Worm (Caenorhabditis elegans) whole organism, late embryonic: ENCODE measurements around the gene aly-1.
A peak's percentile ranks its signal among the peaks of the same experiment; 100 is the strongest.

ENCODE experiments used
- K02D7.2 ChIP-seq: sonication (generic microtip); optimal IDR thresholded peaks from 2 replicates; lab custom pipeline; 2017; ENCODE audit warnings: mild to moderate bottlenecking, missing genetic modification characterization, missing compliant biosample characterization
- K09A11.1 ChIP-seq: sonication (generic microtip); optimal IDR thresholded peaks from 2 replicates; lab custom pipeline; 2017; ENCODE audit warnings: antibody characterized with exemption, mild to moderate bottlenecking, missing genetic modification characterization, missing compliant biosample characterization; ENCODE audit not compliant: insufficient read depth
- ceh-14 ChIP-seq: sonication (generic microtip); optimal IDR thresholded peaks from 2 replicates; lab custom pipeline; 2016; ENCODE audit warnings: missing genotype, missing genetic modification characterization, missing compliant biosample characterization
- ceh-18 ChIP-seq: sonication (generic microtip); optimal IDR thresholded peaks from 2 replicates; lab custom pipeline; 2016; ENCODE audit warnings: missing genetic modification characterization, missing compliant biosample characterization
- ceh-31 ChIP-seq: sonication (generic microtip); optimal IDR thresholded peaks from 2 replicates; lab custom pipeline; 2016; ENCODE audit warnings: missing genetic modification characterization, missing compliant biosample characterization
- ceh-9 ChIP-seq: sonication (generic microtip); optimal IDR thresholded peaks from 2 replicates; lab custom pipeline; 2016; ENCODE audit warnings: mild to moderate bottlenecking, missing genetic modification characterization, inconsistent platforms, missing compliant biosample characterization
- dve-1 ChIP-seq: sonication (generic microtip); optimal IDR thresholded peaks from 2 replicates; lab custom pipeline; 2017; ENCODE audit warnings: antibody characterized with exemption, mild to moderate bottlenecking, missing genetic modification characterization, missing compliant biosample characterization
- elt-2 ChIP-seq: sonication (generic microtip); optimal IDR thresholded peaks from 2 replicates; lab custom pipeline; 2016; ENCODE audit warnings: missing genetic modification reagents, missing genetic modification characterization, missing compliant biosample characterization
- ets-4 ChIP-seq: sonication (generic microtip); optimal IDR thresholded peaks from 2 replicates; lab custom pipeline; 2016; ENCODE audit warnings: missing genetic modification characterization, missing compliant biosample characterization
- fkh-6 ChIP-seq: sonication (generic microtip); optimal IDR thresholded peaks from 2 replicates; lab custom pipeline; 2016; ENCODE audit warnings: missing genetic modification characterization, missing compliant biosample characterization
- hlh-30 ChIP-seq: sonication (generic microtip); optimal IDR thresholded peaks from 2 replicates; lab custom pipeline; 2017; ENCODE audit warnings: antibody characterized with exemption, missing genetic modification characterization, missing compliant biosample characterization; ENCODE audit not compliant: insufficient read depth
- lim-6 ChIP-seq: sonication (generic microtip); optimal IDR thresholded peaks from 2 replicates; lab custom pipeline; 2016; ENCODE audit warnings: missing genetic modification characterization, missing compliant biosample characterization
- madf-2 ChIP-seq: sonication (generic microtip); optimal IDR thresholded peaks from 2 replicates; lab custom pipeline; 2017; ENCODE audit warnings: missing genetic modification characterization, missing compliant biosample characterization
- nfya-1 ChIP-seq: sonication (generic microtip); optimal IDR thresholded peaks from 2 replicates; lab custom pipeline; 2017; ENCODE audit warnings: missing genetic modification characterization, mild to moderate bottlenecking, missing compliant biosample characterization, antibody characterized with exemption, moderate library complexity
- npax-4 ChIP-seq: sonication (generic microtip); optimal IDR thresholded peaks from 2 replicates; lab custom pipeline; 2016; ENCODE audit warnings: missing genetic modification characterization, missing compliant biosample characterization
- odd-2 ChIP-seq: sonication (generic microtip); optimal IDR thresholded peaks from 2 replicates; lab custom pipeline; 2017; ENCODE audit warnings: antibody characterized with exemption, mild to moderate bottlenecking, missing genetic modification characterization, missing compliant biosample characterization
- pag-3 ChIP-seq: sonication (generic microtip); optimal IDR thresholded peaks from 2 replicates; lab custom pipeline; 2016; ENCODE audit warnings: missing compliant biosample characterization, missing genetic modification characterization, borderline replicate concordance
- pat-9 ChIP-seq: fragments of 200-800 bp; sonication (Bioruptor generic); optimal IDR thresholded peaks from 2 replicates; lab custom pipeline; 2018; ENCODE audit warnings: mild to moderate bottlenecking, missing genetic modification characterization, moderate library complexity, missing compliant biosample characterization
- pax-1 ChIP-seq: fragments of 150-350 bp; optimal IDR thresholded peaks from 2 replicates; lab custom pipeline; 2014; ENCODE audit warnings: missing biosample characterization, missing genetic modification characterization
- ref-2 ChIP-seq: sonication (generic microtip); optimal IDR thresholded peaks from 2 replicates; lab custom pipeline; 2016; ENCODE audit warnings: missing genetic modification characterization, missing compliant biosample characterization
- rnt-1 ChIP-seq: sonication (generic microtip); optimal IDR thresholded peaks from 2 replicates; lab custom pipeline; 2016; ENCODE audit warnings: missing genetic modification characterization, missing compliant biosample characterization
- syd-9 ChIP-seq: sonication (generic microtip); optimal IDR thresholded peaks from 2 replicates; lab custom pipeline; 2016; ENCODE audit warnings: mild to moderate bottlenecking, missing genetic modification characterization, moderate library complexity, missing compliant biosample characterization
- tbx-2 ChIP-seq: sonication (generic microtip); optimal IDR thresholded peaks from 2 replicates; lab custom pipeline; 2016; ENCODE audit warnings: missing genetic modification characterization, missing compliant biosample characterization

Gene aly-1

DNA sequence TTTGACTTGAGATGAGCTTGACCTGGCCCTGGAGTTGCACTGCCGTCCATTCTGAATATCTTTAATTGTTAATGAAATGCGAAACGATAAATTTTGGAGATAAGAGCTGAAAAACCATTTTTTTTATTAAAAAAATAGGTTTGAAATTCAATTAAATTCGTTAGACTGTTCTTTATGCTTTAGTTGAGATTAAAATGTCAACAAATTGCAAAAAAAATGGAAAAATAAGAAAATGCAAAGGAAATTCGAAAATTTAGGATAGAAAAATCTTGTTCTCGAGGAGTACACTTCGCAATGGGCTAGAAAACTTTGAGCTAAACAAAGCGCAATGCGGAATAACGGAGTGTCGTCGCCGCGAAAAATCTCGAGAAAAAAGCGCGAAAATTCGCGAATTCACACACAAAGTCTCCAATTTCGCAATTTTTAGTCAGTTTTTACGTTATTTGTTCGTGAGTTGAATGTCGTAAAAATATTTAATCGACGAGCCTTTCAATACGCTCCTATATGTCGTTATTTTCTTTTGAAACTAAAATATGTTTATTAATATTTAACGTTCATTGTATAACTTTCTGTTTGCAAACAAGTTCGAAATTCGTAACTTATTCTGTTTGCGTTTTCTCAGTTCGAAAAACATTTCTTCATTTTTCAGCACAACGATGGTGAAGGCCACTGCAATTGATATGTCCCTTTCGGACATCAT, 38.2 kb downstream of the aly-1 start, which contains the start of the genes rpb-12 and aly-2:
Gene rpb-12 (minus strand): TSS at position 51 of the 700 bp plus-strand sequence.
Gene aly-2 (plus strand): TSS at position 650 of the 700 bp plus-strand sequence.
- TF ChIP-seq elt-2 (tag; lab: Kevin White, UChicago) (peak; percentile 40), madf-2 (no peak), tbx-2 (tag; lab: Kevin White, UChicago) (peak; percentile 35), pat-9 (tag; lab: Kevin White, UChicago) (no peak)

DNA sequence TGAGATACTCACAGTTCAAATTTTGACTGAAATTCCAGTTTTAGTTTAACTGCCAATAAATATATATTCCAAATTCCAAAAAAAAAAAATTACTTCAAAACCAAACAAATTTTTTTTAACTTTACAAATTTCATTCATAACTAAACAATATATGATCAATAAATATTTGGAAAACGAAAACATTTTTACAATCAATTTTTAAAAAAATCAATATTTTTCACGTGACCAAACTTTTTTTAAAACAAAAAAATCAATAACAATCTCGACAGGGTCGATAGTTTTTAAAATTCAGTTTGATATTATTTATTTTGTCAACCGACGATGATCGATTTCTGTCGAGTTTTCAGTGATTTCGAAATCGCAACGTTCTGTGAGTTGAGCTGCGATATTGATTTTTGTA, 41.4 kb downstream of the aly-1 start, which contains the start of gene F23B2.7:
Gene F23B2.7 (plus strand): TSS at position 301 of the 400 bp plus-strand sequence.
- TF ChIP-seq nfya-1 (no peak), ref-2 (tag; lab: Kevin White, UChicago) (no peak), K02D7.2 (tag; lab: Kevin White, UChicago) (no peak), ets-4 (tag; lab: Kevin White, UChicago) (no peak), pag-3 (no peak), lim-6 (tag; lab: Kevin White, UChicago) (no peak), ceh-18 (no peak), dve-1 (tag; lab: Kevin White, UChicago) (no peak), hlh-30 (tag; lab: Kevin White, UChicago) (no peak), ceh-9 (no peak)

DNA sequence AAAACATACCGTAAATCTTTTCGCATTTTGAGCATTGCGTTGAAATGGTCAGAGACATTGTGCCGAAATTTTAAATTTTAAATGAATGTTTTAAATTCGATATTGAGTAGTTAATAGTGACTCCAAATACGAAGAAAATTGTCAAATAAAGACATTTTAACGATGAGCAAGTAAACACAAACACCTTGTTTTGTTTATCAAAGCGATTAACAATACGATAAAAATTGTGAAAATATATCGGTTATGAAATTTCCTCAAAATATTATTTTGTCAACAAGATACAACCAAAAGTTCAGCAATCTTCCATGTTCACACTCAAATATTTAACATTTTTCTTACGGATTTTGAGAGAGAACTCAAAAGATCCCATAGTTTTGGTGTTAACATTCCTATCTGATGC, 45.5 kb downstream of the aly-1 start, which contains the start of gene F23B2.10:
Gene F23B2.10 (minus strand): TSS at position 101 of the 400 bp plus-strand sequence.
- TF ChIP-seq rnt-1: no peak
- no peak for TF ChIP-seq fkh-6 (tag; lab: Kevin White, UChicago)
- TF ChIP-seq syd-9 (tag; lab: Kevin White, UChicago): no peak
- TF ChIP-seq ceh-9: no peak
- no peak for TF ChIP-seq K09A11.1 (tag; lab: Kevin White, UChicago)
- TF ChIP-seq ceh-14 (tag; lab: Kevin White, UChicago): no peak
- TF ChIP-seq npax-4: no peak
- no peak for TF ChIP-seq pax-1 (tag; lab: Kevin White, UChicago)
- no peak for TF ChIP-seq ceh-31 (tag; lab: Kevin White, UChicago)
- no peak for TF ChIP-seq odd-2 (tag; lab: Kevin White, UChicago)
